Fruit fly (Drosophila melanogaster) whole organism, prepupa: ENCODE measurements around the gene Pdp1.

Source experiments
- CG10669 ChIP-seq: fragments of 200-800 bp; sonication (Bioruptor generic); optimal IDR thresholded peaks from 3 replicates; lab custom pipeline; 2018; ENCODE audit warnings: missing biosample characterization, mild to moderate bottlenecking, missing genetic modification characterization, moderate library complexity
- CG15336 ChIP-seq: fragments of 200-800 bp; sonication (Bioruptor generic); IDR thresholded peaks from 2 replicates; pipeline ENCODE4 v1.3.6; 2022; ENCODE audit warnings: missing biosample characterization, missing genetic modification characterization
- CG16779 ChIP-seq: fragments of 200-800 bp; sonication (Bioruptor generic); optimal IDR thresholded peaks from 3 replicates; lab custom pipeline; 2017; ENCODE audit warnings: missing biosample characterization, mild to moderate bottlenecking, missing genetic modification characterization
- CG31627 ChIP-seq: fragments of 200-800 bp; sonication (Bioruptor generic); optimal IDR thresholded peaks from 3 replicates; lab custom pipeline; 2016; ENCODE audit warnings: missing biosample characterization, missing genetic modification characterization
- CG34406 ChIP-seq: fragments of 200-800 bp; sonication (Bioruptor generic); optimal IDR thresholded peaks from 3 replicates; lab custom pipeline; 2016; ENCODE audit warnings: missing biosample characterization, missing genetic modification characterization
- CG9139 ChIP-seq: fragments of 200-800 bp; sonication (Bioruptor generic); optimal IDR thresholded peaks from 3 replicates; lab custom pipeline; 2017; ENCODE audit warnings: missing biosample characterization, mild to moderate bottlenecking, missing genetic modification characterization

DNA sequence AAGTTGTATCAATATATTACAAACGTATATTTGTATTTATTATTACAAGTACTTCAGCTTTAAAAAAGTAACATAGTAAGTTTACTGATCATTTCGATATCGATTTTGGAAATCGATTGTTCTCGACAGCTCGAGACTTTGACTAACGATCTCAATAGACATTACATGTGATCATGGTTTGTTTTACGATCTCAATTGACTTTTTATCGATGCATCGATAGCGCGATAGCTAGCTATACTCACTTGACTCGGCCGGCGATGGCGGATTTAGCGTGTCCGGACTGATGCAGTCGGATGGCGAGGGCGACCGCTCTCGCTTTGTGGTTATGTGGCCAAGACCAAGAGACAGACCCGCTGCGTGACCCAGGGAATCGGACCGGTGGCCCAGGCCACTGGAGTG is 50.0 kb downstream of the Pdp1 start:
- TF ChIP-seq CG15336 (GFP tag; lab: Robert Waterston, UW) (no peak), CG16779 (no peak), CG10669 (no peak), CG34406 (GFP tag; lab: Kevin White, UChicago) (no peak), CG9139 (no peak), CG31627 (GFP tag; lab: Kevin White, UChicago) (no peak)
